Worm (Caenorhabditis elegans): ENCODE data around the gene M153.3.

The M153.3 gene

ce11 chrX:12158641-12159040 is 16.0 kb downstream of the M153.3 start (continued):
- TF ChIP-seq ceh-18 (tag; optimal IDR thresholded peaks at IDR 0.05) (peak; percentile 0), eyg-1 (tag; optimal IDR thresholded peaks at IDR 0.05) (no peak), odd-2 (tag; optimal IDR thresholded peaks at IDR 0.05) (no peak), ceh-19 (GFP tag; optimal IDR thresholded peaks at IDR 0.05) (no peak), fax-1 (tag; optimal IDR thresholded peaks at IDR 0.05) (no peak), sox-4 (tag; optimal IDR thresholded peaks at IDR 0.05) (no peak)

ce11 chrX:12160002-12160690 is 17.5 kb downstream of the M153.3 start, which contains the start of gene F57G12.2:
Gene F57G12.2 (minus strand): TSS chrX:12160052.
- TF ChIP-seq dmd-4 (tag; optimal IDR thresholded peaks at IDR 0.05; ENCODE audit: borderline replicate concordance) = no peak
- no peak for TF ChIP-seq odd-2 (tag; optimal IDR thresholded peaks at IDR 0.05)
- no peak for TF ChIP-seq ceh-34 (tag; optimal IDR thresholded peaks at IDR 0.05)
- TF ChIP-seq nhr-232 (tag; optimal IDR thresholded peaks at IDR 0.05) = no peak
- no peak for TF ChIP-seq fkh-10 (GFP tag; optimal IDR thresholded peaks at IDR 0.05)
- no peak for TF ChIP-seq zip-5 (tag; optimal IDR thresholded peaks at IDR 0.05)
- TF ChIP-seq pat-9 (tag; optimal IDR thresholded peaks at IDR 0.05) = no peak
- TF ChIP-seq sdc-2 (tag; optimal IDR thresholded peaks at IDR 0.05) = no peak
- TF ChIP-seq ceh-6 (GFP tag; optimal IDR thresholded peaks at IDR 0.05) = no peak
- TF ChIP-seq ceh-2 (tag; optimal IDR thresholded peaks at IDR 0.05) = no peak
- no peak for TF ChIP-seq pha-4 (tag; optimal IDR thresholded peaks at IDR 0.05)
- TF ChIP-seq fkh-6 (tag; optimal IDR thresholded peaks at IDR 0.05) = no peak

- no peak for TF ChIP-seq sdc-2 (tag; optimal IDR thresholded peaks at IDR 0.05)
- TF ChIP-seq fax-1 (tag; optimal IDR thresholded peaks at IDR 0.05) = no peak
- no peak for TF ChIP-seq hlh-13 (GFP tag; optimal IDR thresholded peaks at IDR 0.05)
- no peak for TF ChIP-seq T23F11.4 (GFP tag; optimal IDR thresholded peaks at IDR 0.05)
- no peak for TF ChIP-seq unc-86 (tag; optimal IDR thresholded peaks at IDR 0.05)
- no peak for TF ChIP-seq syd-9 (tag; optimal IDR thresholded peaks at IDR 0.05)
- TF ChIP-seq ceh-24 (tag; optimal IDR thresholded peaks at IDR 0.05) = no peak
- no peak for TF ChIP-seq ets-4 (tag; optimal IDR thresholded peaks at IDR 0.05)
- no peak for TF ChIP-seq eyg-1 (tag; optimal IDR thresholded peaks at IDR 0.05)
- no peak for TF ChIP-seq madf-2 (tag; optimal IDR thresholded peaks at IDR 0.05)
- TF ChIP-seq K09A11.1 (tag; optimal IDR thresholded peaks at IDR 0.05; ENCODE audit: insufficient read depth) = no peak
- no peak for TF ChIP-seq zip-5 (tag; optimal IDR thresholded peaks at IDR 0.05)
- TF ChIP-seq C08G9.2 (tag; optimal IDR thresholded peaks at IDR 0.05) = no peak
- no peak for TF ChIP-seq lim-6 (tag; optimal IDR thresholded peaks at IDR 0.05)
- no peak for TF ChIP-seq odd-2 (tag; optimal IDR thresholded peaks at IDR 0.05)
- no peak for TF ChIP-seq ahr-1 (tag; optimal IDR thresholded peaks at IDR 0.05)
- no peak for TF ChIP-seq hlh-15 (tag; optimal IDR thresholded peaks at IDR 0.05)
- TF ChIP-seq ceh-22 (tag; optimal IDR thresholded peaks at IDR 0.05) = no peak
These were observed 20.0 kb downstream of the M153.3 start for ce11 chrX:12162659-12163058.

- TF ChIP-seq hlh-6 (tag; optimal IDR thresholded peaks at IDR 0.05) = no peak
- no peak for TF ChIP-seq syd-9 (tag; optimal IDR thresholded peaks at IDR 0.05)
- no peak for TF ChIP-seq ceh-22 (tag; optimal IDR thresholded peaks at IDR 0.05)
These were observed 21.4 kb downstream of the M153.3 start for ce11 chrX:12164047-12164446.

- TF ChIP-seq hlh-15 (tag; optimal IDR thresholded peaks at IDR 0.05) (no peak), tbx-7 (tag; optimal IDR thresholded peaks at IDR 0.05) (no peak), C08G9.2 (tag; optimal IDR thresholded peaks at IDR 0.05) (no peak), ceh-22 (tag; optimal IDR thresholded peaks at IDR 0.05) (no peak), madf-2 (tag; optimal IDR thresholded peaks at IDR 0.05) (no peak), fax-1 (tag; optimal IDR thresholded peaks at IDR 0.05) (no peak), hlh-13 (GFP tag; optimal IDR thresholded peaks at IDR 0.05) (no peak), odd-2 (tag; optimal IDR thresholded peaks at IDR 0.05) (no peak), sox-2 (GFP tag; IDR thresholded peaks at IDR 0.05) (no peak)
These were observed 22.3 kb downstream of the M153.3 start for ce11 chrX:12164943-12165342.

All from whole organism, late embryonic.